Fruit fly (Drosophila melanogaster): Measurements from ENCODE around the gene eyg.

The eyg gene

DNA sequence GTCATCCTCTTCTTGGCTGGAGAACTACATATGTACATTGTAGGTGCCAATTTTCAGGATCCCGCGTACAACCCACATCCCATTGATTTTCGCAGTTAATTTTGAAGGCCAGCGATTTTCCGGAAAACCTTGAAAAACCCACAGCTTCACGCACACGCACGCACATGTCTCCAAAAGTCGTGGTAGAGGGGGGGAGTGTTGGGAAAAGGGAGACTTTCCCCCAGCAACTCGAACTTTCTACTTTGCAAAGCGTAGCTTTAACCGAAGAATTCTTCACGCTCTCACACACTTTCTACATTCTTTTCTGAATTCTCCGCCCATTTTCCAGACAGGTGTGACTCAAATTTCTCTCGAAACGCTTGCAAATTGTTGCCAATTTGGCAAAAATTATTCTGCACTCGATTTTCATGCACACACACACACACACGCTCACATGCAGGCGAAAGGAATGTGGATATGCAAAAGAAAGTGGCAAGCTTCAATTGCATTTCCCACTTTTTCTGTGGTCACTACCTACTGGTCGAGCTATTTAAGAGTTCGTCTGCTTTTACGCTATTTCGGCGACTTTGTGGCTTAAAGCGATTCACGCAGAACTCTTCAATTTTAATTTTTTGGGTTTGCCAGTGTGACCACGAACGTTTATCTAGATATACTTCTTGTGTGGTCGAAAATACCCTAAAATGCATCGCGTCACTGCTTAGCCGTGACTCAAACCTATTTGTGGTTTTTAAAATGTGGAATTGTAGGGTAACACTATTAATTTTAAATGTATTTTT is 53.4 kb downstream of the eyg start, which contains the start of gene SCaMC:
Gene SCaMC (minus strand): TSS at position 654 of the 776 bp plus-strand sequence.
- no peak for TF ChIP-seq Myc (optimal IDR thresholded peaks at IDR 0.05)
- TF ChIP-seq psq (optimal IDR thresholded peaks at IDR 0.05) = no peak
- no peak for TF ChIP-seq Sin3A (optimal IDR thresholded peaks at IDR 0.05)
- no peak for TF ChIP-seq ttk (optimal IDR thresholded peaks at IDR 0.05)
- TF ChIP-seq h (optimal IDR thresholded peaks at IDR 0.05) = no peak
- TF ChIP-seq insv (optimal IDR thresholded peaks at IDR 0.05) = no peak

Data from Kc167 (cell line).